Worm (Caenorhabditis elegans) whole organism, young adult: Measurements from ENCODE around the gene B0310.3.

ENCODE experiments used
- B0035.1 ChIP-seq: sonication (generic microtip); optimal IDR thresholded peaks from 2 replicates; lab custom pipeline; 2016; ENCODE audit warnings: missing genetic modification characterization, mild to moderate bottlenecking, missing compliant biosample characterization, missing genotype, missing genetic modification reagents
- F49E8.2 ChIP-seq: sonication (generic microtip); optimal IDR thresholded peaks from 3 replicates; lab custom pipeline; 2017; ENCODE audit warnings: missing genetic modification characterization, mild to moderate bottlenecking, missing compliant biosample characterization, antibody characterized with exemption, moderate library complexity; ENCODE audit not compliant: insufficient read depth
- K12H6.12 ChIP-seq: fragments of 200-800 bp; sonication (Bioruptor generic); optimal IDR thresholded peaks from 2 replicates; lab custom pipeline; 2018; ENCODE audit warnings: mild to moderate bottlenecking, missing genetic modification characterization, missing compliant biosample characterization
- ama-1 ChIP-seq, 3 experiments: fragments of 150-350 bp in 1 of 3; sonication (generic microtip) in 2 of 3; optimal IDR thresholded peaks; 2 replicates each; lab custom pipeline; 2014 to 2018; ENCODE audit warnings: missing biosample characterization in 2 of 3, missing genetic modification characterization in 2 of 3, missing genetic modification reagents in 2 of 3
- attf-6 ChIP-seq: fragments of 200-800 bp; sonication (Bioruptor generic); IDR thresholded peaks from 2 replicates; pipeline ENCODE4 v1.3.6; 2022; ENCODE audit warnings: missing genetic modification reagents, missing genetic modification characterization, missing compliant biosample characterization
- hlh-26 ChIP-seq: fragments of 200-800 bp; sonication (Bioruptor generic); conservative IDR thresholded peaks from 2 replicates; pipeline ENCODE4 v1.3.6; 2022; ENCODE audit warnings: missing genetic modification reagents, missing genetic modification characterization, missing compliant biosample characterization
- lin-26 ChIP-seq: fragments of 200-800 bp; sonication (Bioruptor generic); IDR thresholded peaks from 2 replicates; pipeline ENCODE4 v1.3.6; 2022; ENCODE audit warnings: missing genetic modification reagents, missing genetic modification characterization, missing compliant biosample characterization
- nfya-2 ChIP-seq: fragments of 200-800 bp; sonication (Bioruptor generic); IDR thresholded peaks from 2 replicates; pipeline ENCODE4 v1.3.6; 2022; ENCODE audit warnings: missing genetic modification reagents, missing genetic modification characterization, missing compliant biosample characterization
- snpc-4 ChIP-seq, 5 experiments: fragments of 150-350 bp in 1 of 5; sonication (generic microtip) in 4 of 5; optimal IDR thresholded peaks; 2 replicates each; lab custom pipeline; 2014 to 2018; ENCODE audit warnings: missing genetic modification characterization in 5 of 5, missing biosample characterization in 3 of 5, antibody characterized with exemption in 2 of 5, mild to moderate bottlenecking in 2 of 5, missing compliant biosample characterization in 2 of 5, missing genotype in 2 of 5, moderate library complexity in 2 of 5, missing genetic modification reagents in 1 of 5

- TF ChIP-seq snpc-4 (GFP tag; optimal IDR thresholded peaks at IDR 0.05; lab: Kevin White, UChicago) (no peak), snpc-4 (tag; optimal IDR thresholded peaks at IDR 0.05; lab: Kevin White, UChicago) (no peak), hlh-26 (GFP tag; lab: Robert Waterston, UW) (no peak), F49E8.2 (no peak), ama-1 (optimal IDR thresholded peaks at IDR 0.05; lab: Kevin White, UChicago) (no peak), ama-1 (GFP tag; optimal IDR thresholded peaks at IDR 0.05; lab: Kevin White, UChicago) (no peak), lin-26 (no peak), nfya-2 (GFP tag; lab: Robert Waterston, UW) (no peak), K12H6.12 (tag; lab: Kevin White, UChicago) (no peak), B0035.1 (no peak), attf-6 (GFP tag; lab: Robert Waterston, UW) (no peak)
Observed at ce11 chrX:557857-558256, 37.1 kb upstream of the B0310.3 start, which contains the start of gene nas-38.
